Worm (Caenorhabditis elegans): Measurements from ENCODE around the gene T09B9.4.

ce11 chrX:9803603-9804002 is 29.5 kb upstream of the T09B9.4 start:
- TF ChIP-seq ztf-11 (tag; optimal IDR thresholded peaks at IDR 0.05): no peak
- no peak for TF ChIP-seq sup-37 (GFP tag; optimal IDR thresholded peaks at IDR 0.05)
- TF ChIP-seq lin-39 (tag; optimal IDR thresholded peaks at IDR 0.05): no peak
- TF ChIP-seq snpc-4 (tag; optimal IDR thresholded peaks at IDR 0.05): no peak
- TF ChIP-seq dpl-1 (GFP tag; optimal IDR thresholded peaks at IDR 0.05): no peak
- no peak for TF ChIP-seq ama-1 (optimal IDR thresholded peaks at IDR 0.05)
- no peak for TF ChIP-seq nhr-237 (tag; optimal IDR thresholded peaks at IDR 0.05)
- TF ChIP-seq egl-27 (tag; optimal IDR thresholded peaks at IDR 0.05): no peak
- TF ChIP-seq unc-130 (tag; optimal IDR thresholded peaks at IDR 0.05): no peak
- no peak for TF ChIP-seq hlh-17 (GFP tag; optimal IDR thresholded peaks at IDR 0.05; ENCODE audit: borderline replicate concordance)
- no peak for TF ChIP-seq ceh-82 (tag; optimal IDR thresholded peaks at IDR 0.05)
- TF ChIP-seq blmp-1 (tag; optimal IDR thresholded peaks at IDR 0.05): no peak
- TF ChIP-seq ztf-4 (tag; optimal IDR thresholded peaks at IDR 0.05): no peak

Data from whole organism, L1 larva.